Fruit fly (Drosophila melanogaster) whole organism, embryonic: ENCODE measurements around the gene CG5096.

Experiments
- Bdp1 ChIP-seq: fragments of 200-800 bp; sonication (Bioruptor generic); optimal IDR thresholded peaks from 3 replicates; lab custom pipeline; 2016; ENCODE audit warnings: missing biosample characterization, missing genetic modification characterization
- CG10209 ChIP-seq: fragments of 200-800 bp; sonication (Bioruptor generic); optimal IDR thresholded peaks from 3 replicates; lab custom pipeline; 2017; ENCODE audit warnings: missing biosample characterization, mild to moderate bottlenecking, missing genetic modification characterization, missing genetic modification reagents
- CG10366 ChIP-seq: fragments of 200-800 bp; sonication (Bioruptor generic); IDR thresholded peaks from 2 replicates; pipeline ENCODE4 v1.3.6; 2022; ENCODE audit warnings: missing biosample characterization, missing genetic modification characterization
- CG11696 ChIP-seq: fragments of 200-800 bp; sonication (Bioruptor generic); IDR thresholded peaks from 2 replicates; pipeline ENCODE4 v1.3.6; 2022; ENCODE audit warnings: missing biosample characterization, missing genetic modification characterization
- CG12155 ChIP-seq: fragments of 200-800 bp; sonication (Bioruptor generic); optimal IDR thresholded peaks from 3 replicates; lab custom pipeline; 2016; ENCODE audit warnings: missing biosample characterization, missing genetic modification characterization
- CG14710 ChIP-seq: fragments of 200-800 bp; sonication (Bioruptor generic); optimal IDR thresholded peaks from 3 replicates; lab custom pipeline; 2019; ENCODE audit warnings: missing biosample characterization, mild to moderate bottlenecking, missing genetic modification characterization, moderate library complexity
- CG1529 ChIP-seq: fragments of 200-800 bp; sonication (Bioruptor generic); optimal IDR thresholded peaks from 3 replicates; lab custom pipeline; 2018; ENCODE audit warnings: missing biosample characterization, missing genetic modification characterization
- CG15696 ChIP-seq: fragments of 200-800 bp; sonication (Bioruptor generic); optimal IDR thresholded peaks from 2 replicates; lab custom pipeline; 2019; ENCODE audit warnings: missing biosample characterization, mild to moderate bottlenecking, missing genetic modification characterization, moderate library complexity
- CG1602 ChIP-seq: fragments of 200-800 bp; sonication (Bioruptor generic); optimal IDR thresholded peaks from 3 replicates; lab custom pipeline; 2016; ENCODE audit warnings: missing biosample characterization, missing genetic modification characterization
- CG2678 ChIP-seq: fragments of 200-800 bp; sonication (Bioruptor generic); optimal IDR thresholded peaks from 3 replicates; lab custom pipeline; 2019; ENCODE audit warnings: missing biosample characterization, mild to moderate bottlenecking, missing genetic modification characterization, moderate library complexity
- CG3065 ChIP-seq: fragments of 200-800 bp; sonication (Bioruptor generic); optimal IDR thresholded peaks from 2 replicates; lab custom pipeline; 2016; ENCODE audit warnings: missing biosample characterization, missing genetic modification characterization
- CG3281 ChIP-seq: fragments of 200-800 bp; sonication (Bioruptor generic); optimal IDR thresholded peaks from 3 replicates; lab custom pipeline; 2017; ENCODE audit warnings: missing biosample characterization, mild to moderate bottlenecking, missing genetic modification characterization
- CG4282 ChIP-seq: fragments of 200-800 bp; sonication (Bioruptor generic); optimal IDR thresholded peaks from 2 replicates; lab custom pipeline; 2016; ENCODE audit warnings: missing biosample characterization, missing genetic modification characterization
- CG5180 ChIP-seq: fragments of 200-800 bp; sonication (Bioruptor generic); optimal IDR thresholded peaks from 3 replicates; lab custom pipeline; 2017; ENCODE audit warnings: missing biosample characterization, missing genetic modification characterization, mild to moderate bottlenecking, moderate library complexity, missing genetic modification reagents
- CG6683 ChIP-seq: fragments of 200-800 bp; sonication (Bioruptor generic); optimal IDR thresholded peaks from 2 replicates; lab custom pipeline; 2017; ENCODE audit warnings: missing biosample characterization, mild to moderate bottlenecking, missing genetic modification characterization, missing genetic modification reagents
- CG6765 ChIP-seq: fragments of 200-800 bp; sonication (Bioruptor generic); optimal IDR thresholded peaks from 3 replicates; lab custom pipeline; 2017; ENCODE audit warnings: missing biosample characterization, mild to moderate bottlenecking, missing genetic modification characterization
- CG8944 ChIP-seq: fragments of 200-800 bp; sonication (Bioruptor generic); optimal IDR thresholded peaks from 3 replicates; lab custom pipeline; 2016; ENCODE audit warnings: missing biosample characterization, missing genetic modification characterization
- Camta ChIP-seq: fragments of 200-800 bp; sonication (Bioruptor generic); optimal IDR thresholded peaks from 2 replicates; lab custom pipeline; 2016; ENCODE audit warnings: missing biosample characterization, missing genetic modification characterization
- Dll ChIP-seq: fragments of 200-800 bp; sonication (Bioruptor generic); IDR thresholded peaks from 4 replicates; pipeline ENCODE4 v1.3.6; 2022; ENCODE audit warnings: missing biosample characterization, missing genetic modification characterization; ENCODE audit not compliant: partially characterized antibody
- Elba2 ChIP-seq: fragments of 200-800 bp; sonication (Bioruptor generic); optimal IDR thresholded peaks from 3 replicates; lab custom pipeline; 2016; ENCODE audit warnings: missing biosample characterization, missing genetic modification characterization
- Fer3 ChIP-seq: fragments of 200-800 bp; sonication (Bioruptor generic); optimal IDR thresholded peaks from 2 replicates; lab custom pipeline; 2018; ENCODE audit warnings: missing biosample characterization, mild to moderate bottlenecking, missing genetic modification characterization, moderate library complexity
- H15 ChIP-seq: fragments of 200-800 bp; sonication (Bioruptor generic); IDR thresholded peaks from 3 replicates; pipeline ENCODE4 v1.3.6; 2022; ENCODE audit warnings: missing biosample characterization, missing genetic modification characterization
- HLH4C ChIP-seq: fragments of 200-800 bp; sonication (Bioruptor generic); IDR thresholded peaks from 3 replicates; pipeline ENCODE4 v1.3.6; 2022; ENCODE audit warnings: missing biosample characterization, missing genetic modification characterization; ENCODE audit not compliant: partially characterized antibody
- Hmr ChIP-seq: fragments of 200-800 bp; sonication (Bioruptor generic); optimal IDR thresholded peaks from 3 replicates; lab custom pipeline; 2017; ENCODE audit warnings: mild to moderate bottlenecking, missing biosample characterization, missing genetic modification reagents, missing genetic modification characterization
- Lpt ChIP-seq: fragments of >200 bp; optimal IDR thresholded peaks from 2 replicates; lab custom pipeline; 2018; ENCODE audit warnings: missing biosample characterization, missing genetic modification characterization
- Mad ChIP-seq: fragments of 200-800 bp; sonication (Bioruptor generic); optimal IDR thresholded peaks from 2 replicates; lab custom pipeline; 2016; ENCODE audit warnings: missing biosample characterization, missing genetic modification characterization
- Med ChIP-seq: fragments of 200-800 bp; sonication (Bioruptor generic); peaks from one replicate; lab custom pipeline; 2016; ENCODE audit warnings: missing biosample characterization, missing genetic modification characterization, mild to moderate bottlenecking, inconsistent platforms, moderate library complexity
- Mrtf ChIP-seq: fragments of 200-800 bp; sonication (Bioruptor generic); IDR thresholded peaks from 3 replicates; pipeline ENCODE4 v1.3.6; 2022; ENCODE audit warnings: missing biosample characterization, missing genetic modification characterization
- Myb ChIP-seq: fragments of 200-800 bp; sonication (Bioruptor generic); optimal IDR thresholded peaks from 2 replicates; lab custom pipeline; 2016; ENCODE audit warnings: missing biosample characterization, missing genetic modification characterization
- Oaz ChIP-seq: fragments of 200-800 bp; sonication (Bioruptor generic); IDR thresholded peaks from 2 replicates; pipeline ENCODE4 v1.3.6; 2022; ENCODE audit warnings: missing biosample characterization, missing genetic modification characterization
- Sry-δ ChIP-seq: fragments of 200-800 bp; sonication (Bioruptor generic); optimal IDR thresholded peaks from 2 replicates; lab custom pipeline; 2016; ENCODE audit warnings: missing biosample characterization, missing genetic modification characterization
- ase ChIP-seq: fragments of 200-800 bp; sonication (Bioruptor generic); IDR thresholded peaks from 3 replicates; pipeline ENCODE4 v1.3.6; 2022; ENCODE audit warnings: missing biosample characterization, missing genetic modification characterization
- bab2 ChIP-seq: fragments of 200-800 bp; sonication (Bioruptor generic); optimal IDR thresholded peaks from 2 replicates; lab custom pipeline; 2016; ENCODE audit warnings: missing biosample characterization, missing genetic modification characterization
- chif ChIP-seq, 2 experiments: fragments of 200-800 bp; sonication (Bioruptor generic); optimal IDR thresholded peaks; 3 replicates each; lab custom pipeline; 2016; ENCODE audit warnings: missing biosample characterization in 2 of 2, missing genetic modification characterization in 2 of 2
- chm ChIP-seq: fragments of 200-800 bp; sonication (Bioruptor generic); IDR thresholded peaks from 2 replicates; pipeline ENCODE4 v1.3.6; 2022; ENCODE audit warnings: missing biosample characterization, missing genetic modification characterization
- da ChIP-seq: fragments of 200-800 bp; sonication (Bioruptor generic); optimal IDR thresholded peaks from 2 replicates; lab custom pipeline; 2016; ENCODE audit warnings: missing biosample characterization, missing genetic modification characterization
- eyg ChIP-seq: fragments of 200-800 bp; sonication (Bioruptor generic); optimal IDR thresholded peaks from 3 replicates; lab custom pipeline; 2016; ENCODE audit warnings: missing biosample characterization, missing genetic modification characterization
- gem ChIP-seq: fragments of 200-800 bp; sonication (Bioruptor generic); optimal IDR thresholded peaks from 2 replicates; lab custom pipeline; 2019; ENCODE audit warnings: missing biosample characterization, mild to moderate bottlenecking, missing genetic modification characterization, moderate library complexity
- her ChIP-seq: fragments of 200-800 bp; sonication (Bioruptor generic); optimal IDR thresholded peaks from 2 replicates; lab custom pipeline; 2016; ENCODE audit warnings: missing biosample characterization, missing genetic modification characterization
- nerfin-1 ChIP-seq: fragments of 200-800 bp; sonication (Bioruptor generic); optimal IDR thresholded peaks from 3 replicates; lab custom pipeline; 2019; ENCODE audit warnings: missing biosample characterization, mild to moderate bottlenecking, missing genetic modification characterization, moderate library complexity
- nmo ChIP-seq: fragments of 200-800 bp; sonication (Bioruptor generic); optimal IDR thresholded peaks from 2 replicates; lab custom pipeline; 2018; ENCODE audit warnings: missing biosample characterization, mild to moderate bottlenecking, missing genetic modification characterization, moderate library complexity
- pnt ChIP-seq: fragments of 200-800 bp; sonication (Bioruptor generic); optimal IDR thresholded peaks from 3 replicates; lab custom pipeline; 2016; ENCODE audit warnings: missing biosample characterization, missing genetic modification characterization
- repo ChIP-seq: fragments of 200-800 bp; sonication (Bioruptor generic); optimal IDR thresholded peaks from 2 replicates; lab custom pipeline; 2016; ENCODE audit warnings: missing biosample characterization, missing genetic modification characterization
- run ChIP-seq: fragments of 200-800 bp; sonication (Bioruptor generic); optimal IDR thresholded peaks from 3 replicates; lab custom pipeline; 2018; ENCODE audit warnings: missing biosample characterization, mild to moderate bottlenecking, missing genetic modification characterization
- schlank ChIP-seq: fragments of 200-800 bp; sonication (Bioruptor generic); optimal IDR thresholded peaks from 2 replicates; lab custom pipeline; 2018; ENCODE audit warnings: missing biosample characterization, mild to moderate bottlenecking, missing genetic modification characterization
- sisA ChIP-seq: fragments of 200-800 bp; sonication (Bioruptor generic); IDR thresholded peaks from 2 replicates; pipeline ENCODE4 v1.3.6; 2022; ENCODE audit warnings: missing biosample characterization, missing genetic modification characterization
- unc-4 ChIP-seq: fragments of 200-800 bp; sonication (Bioruptor generic); IDR thresholded peaks from 2 replicates; pipeline ENCODE4 v1.3.6; 2022; ENCODE audit warnings: missing biosample characterization, missing genetic modification characterization; ENCODE audit not compliant: partially characterized antibody
- unpg ChIP-seq: fragments of 200-800 bp; sonication (Bioruptor generic); optimal IDR thresholded peaks from 3 replicates; lab custom pipeline; 2018; ENCODE audit warnings: missing biosample characterization, mild to moderate bottlenecking, missing genetic modification characterization, moderate library complexity
- wek ChIP-seq: fragments of 200-800 bp; sonication (Bioruptor generic); optimal IDR thresholded peaks from 3 replicates; lab custom pipeline; 2018; ENCODE audit warnings: missing biosample characterization, mild to moderate bottlenecking, missing genetic modification characterization, moderate library complexity

The CG5096 gene

DNA sequence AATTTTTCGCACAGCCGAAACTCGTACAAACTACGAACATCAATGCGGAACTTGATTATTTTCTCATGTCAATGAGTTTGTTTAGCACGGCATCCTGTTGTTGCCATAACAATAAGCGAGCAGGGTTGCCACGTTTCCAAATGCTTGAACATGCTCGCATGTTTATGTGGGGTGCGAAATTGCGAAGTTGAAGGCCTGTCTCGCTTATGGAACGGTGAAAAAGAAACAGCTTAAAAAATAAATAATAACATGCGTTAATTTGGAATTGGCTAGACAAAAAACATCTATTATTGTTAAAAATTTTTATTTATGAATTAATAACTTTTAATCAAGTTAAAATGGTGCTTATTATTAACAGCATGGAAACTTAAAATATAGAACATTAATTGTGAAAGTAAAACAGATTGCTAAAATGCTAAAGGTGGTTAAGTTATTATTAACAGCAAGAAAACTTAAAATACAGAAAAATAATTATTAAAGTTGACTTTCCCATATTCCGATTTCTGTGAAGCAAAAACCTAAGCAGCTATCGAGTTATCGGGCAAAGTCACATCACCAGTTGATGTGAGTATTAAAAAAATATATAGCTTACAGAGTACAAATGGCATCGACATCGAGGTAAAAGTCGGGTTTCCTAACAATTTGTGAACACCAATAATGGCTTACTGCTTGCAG, 48.9 kb downstream of the CG5096 start, which contains the start of the genes Bug22 and TfIIB:
Gene Bug22, minus strand, starts transcription at position 117 of the 675 bp plus-strand sequence.
Gene TfIIB, plus strand, starts transcription at position 537 of the 675 bp plus-strand sequence.
- TF ChIP-seq CG10366: peak; percentile 74
- TF ChIP-seq run (tag; lab: Kevin White, UChicago): no peak
- TF ChIP-seq CG11696 (GFP tag; lab: Robert Waterston, UW): no peak
- TF ChIP-seq sisA (GFP tag; lab: Robert Waterston, UW): peak; percentile 51
- peak; percentile 94 for TF ChIP-seq Med (GFP tag; lab: Kevin White, UChicago)
- TF ChIP-seq HLH4C (GFP tag; lab: Robert Waterston, UW): 0 out of 3 replicates have a peak, but pooled peaks have one; percentile 33
- no peak for TF ChIP-seq CG2678 (tag; lab: Kevin White, UChicago)
- peak; percentile 59 for TF ChIP-seq unpg (GFP tag; lab: Kevin White, UChicago)
- peak; percentile 11 for TF ChIP-seq wek
- TF ChIP-seq CG1529 (GFP tag; lab: Kevin White, UChicago): peak; percentile 6
- TF ChIP-seq da (GFP tag; lab: Kevin White, UChicago): no peak
- peak; percentile 71 for TF ChIP-seq Mad
- peak; percentile 26 for TF ChIP-seq CG4282 (GFP tag; lab: Kevin White, UChicago)
- TF ChIP-seq chif (GFP tag; optimal IDR thresholded peaks at IDR 0.05; lab: Kevin White, UChicago): peak; percentile 35 to 41
- TF ChIP-seq CG1602 (GFP tag; lab: Kevin White, UChicago): peak; percentile 71
- peak; percentile 63 for TF ChIP-seq CG8944 (GFP tag; lab: Kevin White, UChicago)
- TF ChIP-seq CG3281 (GFP tag; lab: Kevin White, UChicago): peak; percentile 65
- TF ChIP-seq CG6683 (GFP tag; lab: Kevin White, UChicago): no peak
- TF ChIP-seq Oaz (GFP tag; lab: Robert Waterston, UW): peak; percentile 23; the same call in 1 of the 2 replicates
- TF ChIP-seq ase: no peak; the same call in 2 of the 3 replicates
- TF ChIP-seq gem (tag; lab: Kevin White, UChicago): peak; percentile 85
- peak; percentile 70 for TF ChIP-seq Fer3
- TF ChIP-seq CG12155: peak; percentile 72
- peak; percentile 43 for TF ChIP-seq nerfin-1
- peak; percentile 33 for TF ChIP-seq schlank
- no peak for TF ChIP-seq Lpt
- TF ChIP-seq unc-4 (GFP tag; lab: Robert Waterston, UW): no peak; the same call in 1 of the 2 replicates
- no peak; the same call in 2 of the 3 replicates for TF ChIP-seq Mrtf (GFP tag; lab: Robert Waterston, UW)
- TF ChIP-seq CG3065 (GFP tag; lab: Kevin White, UChicago): peak; percentile 12
- no peak for TF ChIP-seq repo (GFP tag; lab: Kevin White, UChicago)
- TF ChIP-seq CG15696 (tag; lab: Kevin White, UChicago): peak; percentile 56
- peak; percentile 52 for TF ChIP-seq CG10209 (GFP tag; lab: Kevin White, UChicago)
- no peak for TF ChIP-seq Hmr (GFP tag; lab: Kevin White, UChicago)
- peak; percentile 79 for TF ChIP-seq CG14710 (tag; lab: Kevin White, UChicago)
- TF ChIP-seq chm (GFP tag; lab: Robert Waterston, UW): peak; percentile 65; the same call in 1 of the 2 replicates
- TF ChIP-seq CG5180 (GFP tag; lab: Kevin White, UChicago): no peak
- peak; percentile 55; the same call in 2 of the 4 replicates for TF ChIP-seq Dll (GFP tag; lab: Robert Waterston, UW)
- peak; percentile 20 for TF ChIP-seq Myb (GFP tag; lab: Kevin White, UChicago)
- peak; percentile 27 for TF ChIP-seq Bdp1 (GFP tag; lab: Kevin White, UChicago)
- TF ChIP-seq bab2 (GFP tag; lab: Kevin White, UChicago): peak; percentile 66
- peak; percentile 77 for TF ChIP-seq nmo
- no peak for TF ChIP-seq H15 (GFP tag; lab: Robert Waterston, UW)
- no peak for TF ChIP-seq CG6765 (GFP tag; lab: Kevin White, UChicago)
- TF ChIP-seq Sry-δ (GFP tag; lab: Kevin White, UChicago): peak; percentile 74
- peak; percentile 53 for TF ChIP-seq Camta (GFP tag; lab: Kevin White, UChicago)
- no peak for TF ChIP-seq eyg
- peak; percentile 87 for TF ChIP-seq Elba2 (GFP tag; lab: Kevin White, UChicago)
- TF ChIP-seq pnt (GFP tag; lab: Kevin White, UChicago): peak; percentile 43
- peak; percentile 25 for TF ChIP-seq her
